Worm (Caenorhabditis elegans): Measurements from ENCODE around the gene srz-20.

ce11 chrIV:3907506-3908188, 7.7 kb upstream of the srz-20 start, which contains the start of the genes F56D6.22 and F56D6.12:
- TF ChIP-seq sptf-1 (tag; optimal IDR thresholded peaks at IDR 0.05) (no peak), drap-1 (GFP tag; optimal IDR thresholded peaks at IDR 0.05) (no peak), elt-3 (tag; optimal IDR thresholded peaks at IDR 0.05) (no peak), nhr-28 (tag; optimal IDR thresholded peaks at IDR 0.05) (no peak), snpc-4 (tag; optimal IDR thresholded peaks at IDR 0.05) (no peak), nhr-237 (tag; optimal IDR thresholded peaks at IDR 0.05) (no peak), unc-120 (tag; optimal IDR thresholded peaks at IDR 0.05; ENCODE audit: poor library complexity, severe bottlenecking) (no peak), unc-62 (GFP tag; optimal IDR thresholded peaks at IDR 0.05) (no peak), pha-4 (tag; optimal IDR thresholded peaks at IDR 0.05) (no peak), flh-1 (GFP tag; optimal IDR thresholded peaks at IDR 0.05) (no peak), ztf-11 (tag; optimal IDR thresholded peaks at IDR 0.05) (no peak), bed-3 (GFP tag; optimal IDR thresholded peaks at IDR 0.05) (no peak)

All from whole organism, mixed stage, embryonic.